Fruit fly (Drosophila melanogaster) whole organism, embryonic: ENCODE results near the gene Cpr64Ad.

Source experiments
- Atf-2 ChIP-seq: fragments of 200-800 bp; sonication (Bioruptor generic); optimal IDR thresholded peaks from 2 replicates; lab custom pipeline; 2016; ENCODE audit warnings: missing biosample characterization, missing genetic modification characterization
- CG10565 ChIP-seq: fragments of 200-800 bp; sonication (Bioruptor generic); optimal IDR thresholded peaks from 3 replicates; lab custom pipeline; 2016; ENCODE audit warnings: missing biosample characterization, mild to moderate bottlenecking, missing genetic modification characterization
- CG10654 ChIP-seq: fragments of 200-800 bp; sonication (Bioruptor generic); optimal IDR thresholded peaks from 2 replicates; lab custom pipeline; 2016; ENCODE audit warnings: missing biosample characterization, missing genetic modification characterization
- CG11398 ChIP-seq: fragments of 200-800 bp; sonication (Bioruptor generic); optimal IDR thresholded peaks from 2 replicates; lab custom pipeline; 2016; ENCODE audit warnings: missing biosample characterization, missing genetic modification characterization
- CG11696 ChIP-seq: fragments of 200-800 bp; sonication (Bioruptor generic); IDR thresholded peaks from 2 replicates; pipeline ENCODE4 v1.3.6; 2022; ENCODE audit warnings: missing biosample characterization, missing genetic modification characterization
- CG12391 ChIP-seq: fragments of 200-800 bp; sonication (Bioruptor generic); optimal IDR thresholded peaks from 3 replicates; lab custom pipeline; 2018; ENCODE audit warnings: missing biosample characterization, mild to moderate bottlenecking, missing genetic modification characterization, moderate library complexity
- CG14050 ChIP-seq: fragments of 200-800 bp; sonication (Bioruptor generic); IDR thresholded peaks from 3 replicates; pipeline ENCODE4 v1.3.6; 2022; ENCODE audit warnings: missing biosample characterization, missing genetic modification characterization
- CG14441 ChIP-seq: fragments of 200-800 bp; sonication (Bioruptor generic); IDR thresholded peaks from 2 replicates; pipeline ENCODE4 v1.3.6; 2022; ENCODE audit warnings: missing biosample characterization, missing genetic modification characterization
- CG15479 ChIP-seq: fragments of 200-800 bp; sonication (Bioruptor generic); optimal IDR thresholded peaks from 3 replicates; lab custom pipeline; 2019; ENCODE audit warnings: missing biosample characterization, mild to moderate bottlenecking, missing genetic modification characterization, moderate library complexity
- CG18599 ChIP-seq: fragments of 200-800 bp; sonication (Bioruptor generic); optimal IDR thresholded peaks from 3 replicates; lab custom pipeline; 2017; ENCODE audit warnings: missing biosample characterization, missing genetic modification characterization, mild to moderate bottlenecking, moderate library complexity, missing genetic modification reagents
- CG30431 ChIP-seq: fragments of 200-800 bp; sonication (Bioruptor generic); optimal IDR thresholded peaks from 2 replicates; lab custom pipeline; 2017; ENCODE audit warnings: missing biosample characterization, missing genetic modification characterization
- CG32532 ChIP-seq: fragments of 200-800 bp; sonication (Bioruptor generic); IDR thresholded peaks from 2 replicates; pipeline ENCODE4 v1.3.6; 2022; ENCODE audit warnings: missing biosample characterization, missing genetic modification characterization
- CG4404 ChIP-seq: fragments of 200-800 bp; sonication (Bioruptor generic); IDR thresholded peaks from 2 replicates; pipeline ENCODE4 v1.3.6; 2022; ENCODE audit warnings: missing biosample characterization, missing genetic modification characterization
- CG6813 ChIP-seq: fragments of 200-800 bp; sonication (Bioruptor generic); optimal IDR thresholded peaks from 2 replicates; lab custom pipeline; 2017; ENCODE audit warnings: missing biosample characterization, missing genetic modification characterization, mild to moderate bottlenecking, moderate library complexity, missing genetic modification reagents
- CG8765 ChIP-seq: fragments of 200-800 bp; sonication (Bioruptor generic); IDR thresholded peaks from 2 replicates; pipeline ENCODE4 v1.3.6; 2022; ENCODE audit warnings: missing biosample characterization, missing genetic modification characterization
- CG9817 ChIP-seq: fragments of 200-800 bp; sonication (Bioruptor generic); optimal IDR thresholded peaks from 2 replicates; lab custom pipeline; 2018; ENCODE audit warnings: missing biosample characterization, mild to moderate bottlenecking, missing genetic modification characterization, moderate library complexity
- CHES-1-like ChIP-seq: fragments of 200-800 bp; sonication (Bioruptor generic); optimal IDR thresholded peaks from 2 replicates; lab custom pipeline; 2016; ENCODE audit warnings: missing biosample characterization, missing genetic modification characterization
- D19A ChIP-seq: fragments of 200-800 bp; optimal IDR thresholded peaks from 3 replicates; lab custom pipeline; 2019; ENCODE audit warnings: missing biosample characterization, mild to moderate bottlenecking, missing genetic modification characterization, moderate library complexity
- Dek ChIP-seq: fragments of 200-800 bp; sonication (Bioruptor generic); optimal IDR thresholded peaks from 3 replicates; lab custom pipeline; 2019; ENCODE audit warnings: missing biosample characterization, mild to moderate bottlenecking, missing genetic modification characterization, moderate library complexity
- Dip2 ChIP-seq: fragments of 200-800 bp; sonication (Bioruptor generic); IDR thresholded peaks from 2 replicates; pipeline ENCODE4 v1.3.6; 2022; ENCODE audit warnings: missing biosample characterization, missing genetic modification characterization
- HLHmδ ChIP-seq: fragments of 200-800 bp; sonication (Bioruptor generic); optimal IDR thresholded peaks from 2 replicates; lab custom pipeline; 2018; ENCODE audit warnings: missing biosample characterization, mild to moderate bottlenecking, missing genetic modification characterization, moderate library complexity
- Hey ChIP-seq: fragments of 200-800 bp; sonication (Bioruptor generic); optimal IDR thresholded peaks from 3 replicates; lab custom pipeline; 2018; ENCODE audit warnings: missing biosample characterization, mild to moderate bottlenecking, missing genetic modification characterization
- Hr78 ChIP-seq, 2 experiments: fragments of 200-800 bp in 1 of 2; fragments of >200 bp in 1 of 2; sonication (Bioruptor generic) in 1 of 2; optimal IDR thresholded peaks; 2 replicates each; lab custom pipeline; 2017 to 2019; ENCODE audit warnings: missing biosample characterization in 2 of 2, missing genetic modification characterization in 2 of 2, mild to moderate bottlenecking in 1 of 2, moderate library complexity in 1 of 2
- NK7.1 ChIP-seq: fragments of 200-800 bp; sonication (Bioruptor generic); optimal IDR thresholded peaks from 3 replicates; lab custom pipeline; 2016; ENCODE audit warnings: missing biosample characterization, missing genetic modification characterization
- Rx ChIP-seq: fragments of 200-800 bp; sonication (Bioruptor generic); IDR thresholded peaks from 2 replicates; pipeline ENCODE4 v1.3.6; 2022; ENCODE audit warnings: missing biosample characterization, missing genetic modification characterization
- Trl ChIP-seq, 3 experiments: fragments of >200 bp in 2 of 3; fragments of 200-800 bp in 1 of 3; sonication (Bioruptor generic) in 1 of 3; optimal IDR thresholded peaks; 2 replicates in 1 of 3; 3 replicates in 2 of 3; lab custom pipeline; 2016 to 2017; ENCODE audit warnings: missing biosample characterization in 1 of 3, missing genetic modification characterization in 1 of 3
- Vsx1 ChIP-seq: fragments of 200-800 bp; sonication (Bioruptor generic); optimal IDR thresholded peaks from 2 replicates; lab custom pipeline; 2017; ENCODE audit warnings: missing biosample characterization, mild to moderate bottlenecking, missing genetic modification characterization, missing genetic modification reagents
- Xbp1 ChIP-seq: fragments of 200-800 bp; sonication (Bioruptor generic); optimal IDR thresholded peaks from 3 replicates; lab custom pipeline; 2016; ENCODE audit warnings: missing biosample characterization, mild to moderate bottlenecking, missing genetic modification characterization
- YL-1 ChIP-seq: fragments of 200-800 bp; sonication (Bioruptor generic); optimal IDR thresholded peaks from 3 replicates; lab custom pipeline; 2017; ENCODE audit warnings: missing biosample characterization, mild to moderate bottlenecking, missing genetic modification characterization
- br ChIP-seq: fragments of >200 bp; optimal IDR thresholded peaks from 2 replicates; lab custom pipeline; 2017
- chinmo ChIP-seq: fragments of 200-800 bp; sonication (Bioruptor generic); IDR thresholded peaks from 4 replicates; pipeline ENCODE4 v1.3.6; 2022; ENCODE audit warnings: missing biosample characterization, missing genetic modification characterization; ENCODE audit not compliant: partially characterized antibody
- cwo ChIP-seq: fragments of 200-800 bp; sonication (Bioruptor generic); optimal IDR thresholded peaks from 3 replicates; lab custom pipeline; 2017; ENCODE audit warnings: missing biosample characterization, missing genetic modification characterization, mild to moderate bottlenecking, moderate library complexity, missing genetic modification reagents
- danr ChIP-seq: fragments of 200-800 bp; sonication (Bioruptor generic); IDR thresholded peaks from 2 replicates; pipeline ENCODE4 v1.3.6; 2022; ENCODE audit warnings: missing biosample characterization, missing genetic modification characterization
- dmrt99B ChIP-seq: fragments of 200-800 bp; sonication (Bioruptor generic); optimal IDR thresholded peaks from 2 replicates; lab custom pipeline; 2018; ENCODE audit warnings: missing biosample characterization, mild to moderate bottlenecking, missing genetic modification characterization, moderate library complexity
- fd102C ChIP-seq: fragments of 200-800 bp; sonication (Bioruptor generic); optimal IDR thresholded peaks from 2 replicates; lab custom pipeline; 2018; ENCODE audit warnings: missing biosample characterization, mild to moderate bottlenecking, missing genetic modification characterization, moderate library complexity
- ftz-f1 ChIP-seq: fragments of 200-800 bp; sonication (Bioruptor generic); optimal IDR thresholded peaks from 2 replicates; lab custom pipeline; 2016; ENCODE audit warnings: missing biosample characterization, missing genetic modification characterization
- gce ChIP-seq: fragments of 200-800 bp; sonication (Bioruptor generic); IDR thresholded peaks from 3 replicates; pipeline ENCODE4 v1.3.6; 2022; ENCODE audit warnings: missing biosample characterization, missing genetic modification characterization
- gem ChIP-seq: fragments of 200-800 bp; sonication (Bioruptor generic); optimal IDR thresholded peaks from 2 replicates; lab custom pipeline; 2019; ENCODE audit warnings: missing biosample characterization, mild to moderate bottlenecking, missing genetic modification characterization, moderate library complexity
- grau ChIP-seq: fragments of 200-800 bp; optimal IDR thresholded peaks from 3 replicates; lab custom pipeline; 2019; ENCODE audit warnings: missing biosample characterization, mild to moderate bottlenecking, missing genetic modification characterization, moderate library complexity
- hkb ChIP-seq, 2 experiments: fragments of 200-800 bp in 1 of 2; fragments of >200 bp in 1 of 2; sonication (Bioruptor generic) in 1 of 2; IDR thresholded peaks in 1 of 2; optimal IDR thresholded peaks in 1 of 2; 2 replicates each; pipeline versions ENCODE4 v1.3.6 to Lab custom; 2017 to 2022; ENCODE audit warnings: missing biosample characterization in 1 of 2, missing genetic modification characterization in 1 of 2
- klu ChIP-seq: fragments of 200-800 bp; sonication (Bioruptor generic); IDR thresholded peaks from 2 replicates; pipeline ENCODE4 v1.3.6; 2022; ENCODE audit warnings: missing biosample characterization, missing genetic modification characterization
- maf-S ChIP-seq: fragments of 200-800 bp; sonication (Bioruptor generic); optimal IDR thresholded peaks from 2 replicates; lab custom pipeline; 2016; ENCODE audit warnings: missing biosample characterization, missing genetic modification characterization
- nerfin-1 ChIP-seq: fragments of 200-800 bp; sonication (Bioruptor generic); optimal IDR thresholded peaks from 3 replicates; lab custom pipeline; 2019; ENCODE audit warnings: missing biosample characterization, mild to moderate bottlenecking, missing genetic modification characterization, moderate library complexity
- onecut ChIP-seq: fragments of 200-800 bp; sonication (Bioruptor generic); IDR thresholded peaks from 2 replicates; pipeline ENCODE4 v1.3.6; 2022; ENCODE audit warnings: missing biosample characterization, missing genetic modification characterization
- peb ChIP-seq: fragments of 200-800 bp; sonication (Bioruptor generic); IDR thresholded peaks from 2 replicates; pipeline ENCODE4 v1.3.6; 2022; ENCODE audit warnings: missing biosample characterization, missing genetic modification characterization
- sc ChIP-seq, 3 experiments: fragments of >200 bp in 2 of 3; fragments of 200-800 bp in 1 of 3; sonication (Bioruptor generic) in 1 of 3; optimal IDR thresholded peaks; 2 replicates in 2 of 3; 3 replicates in 1 of 3; lab custom pipeline; 2017; ENCODE audit warnings: mild to moderate bottlenecking in 1 of 3, missing biosample characterization in 1 of 3, missing genetic modification characterization in 1 of 3, missing genetic modification reagents in 1 of 3
- sens-2 ChIP-seq: fragments of 200-800 bp; sonication (Bioruptor generic); IDR thresholded peaks from 2 replicates; pipeline ENCODE4 v1.3.6; 2022; ENCODE audit warnings: missing biosample characterization, missing genetic modification characterization
- toy ChIP-seq: fragments of 200-800 bp; sonication (Bioruptor generic); IDR thresholded peaks from 2 replicates; pipeline ENCODE4 v1.3.6; 2022; ENCODE audit warnings: missing biosample characterization, missing genetic modification characterization
- tx ChIP-seq: fragments of 200-800 bp; sonication (Bioruptor generic); optimal IDR thresholded peaks from 2 replicates; lab custom pipeline; 2016; ENCODE audit warnings: missing biosample characterization, missing genetic modification characterization
- zf30C ChIP-seq: fragments of 200-800 bp; sonication (Bioruptor generic); optimal IDR thresholded peaks from 3 replicates; lab custom pipeline; 2018; ENCODE audit warnings: missing biosample characterization, mild to moderate bottlenecking, missing genetic modification characterization

The Cpr64Ad gene

dm6 chr3L:4186659-4187058 lies 28.5 kb upstream of the Cpr64Ad start, which contains the start of gene VhaM9.7-c (continued):
- TF ChIP-seq CG4404 (no peak), CG10565 (GFP tag; lab: Kevin White, UChicago) (no peak), nerfin-1 (tag; lab: Kevin White, UChicago) (peak; percentile 37), sens-2 (GFP tag; lab: Robert Waterston, UW) (no peak), tx (GFP tag; lab: Kevin White, UChicago) (no peak), sc (optimal IDR thresholded peaks at IDR 0.05; lab: Kevin White, UChicago) (no peak), sc (GFP tag; optimal IDR thresholded peaks at IDR 0.05; lab: Kevin White, UChicago) (no peak), Hey (tag; lab: Kevin White, UChicago) (no peak), zf30C (GFP tag; lab: Kevin White, UChicago) (no peak), fd102C (no peak), Dip2 (GFP tag; lab: Robert Waterston, UW) (no peak), CG10654 (GFP tag; lab: Kevin White, UChicago) (no peak), onecut (GFP tag; lab: Robert Waterston, UW) (peak; percentile 54; the same call in 1 of the 2 replicates), CHES-1-like (GFP tag; lab: Kevin White, UChicago) (peak; percentile 53), CG14441 (GFP tag; lab: Robert Waterston, UW) (no peak), cwo (no peak), Dek (tag; lab: Kevin White, UChicago) (peak; percentile 0), chinmo (GFP tag; lab: Robert Waterston, UW) (no peak), Vsx1 (GFP tag; lab: Kevin White, UChicago) (no peak), CG14050 (no peak), dmrt99B (no peak), CG30431 (GFP tag; lab: Kevin White, UChicago) (no peak), CG18599 (GFP tag; lab: Kevin White, UChicago) (peak; percentile 28), gce (GFP tag; lab: Robert Waterston, UW) (no peak), Rx (GFP tag; lab: Robert Waterston, UW) (no peak), klu (GFP tag; lab: Robert Waterston, UW) (no peak), CG11696 (no peak), CG11398 (GFP tag; lab: Kevin White, UChicago) (no peak), CG15479 (no peak), YL-1 (GFP tag; lab: Kevin White, UChicago) (peak; percentile 53), Trl (optimal IDR thresholded peaks at IDR 0.05; lab: Kevin White, UChicago) (no peak), Trl (GFP tag; optimal IDR thresholded peaks at IDR 0.05; lab: Kevin White, UChicago) (peak; percentile 22), Hr78 (GFP tag; optimal IDR thresholded peaks at IDR 0.05; lab: Kevin White, UChicago) (no peak), D19A (tag; lab: Kevin White, UChicago) (no peak), danr (no peak), br (lab: Kevin White, UChicago) (no peak), CG6813 (GFP tag; lab: Kevin White, UChicago) (no peak), CG12391 (tag; lab: Kevin White, UChicago) (peak; percentile 16), toy (GFP tag; lab: Robert Waterston, UW) (no peak), HLHmδ (GFP tag; lab: Kevin White, UChicago) (no peak), NK7.1 (GFP tag; lab: Kevin White, UChicago) (no peak), Xbp1 (GFP tag; lab: Kevin White, UChicago) (peak; percentile 53), CG8765 (GFP tag; lab: Robert Waterston, UW) (no peak), gem (no peak), peb (GFP tag; lab: Robert Waterston, UW) (no peak), CG9817 (tag; lab: Kevin White, UChicago) (peak; percentile 13), maf-S (GFP tag; lab: Kevin White, UChicago) (peak; percentile 40), grau (tag; lab: Kevin White, UChicago) (peak; percentile 26), ftz-f1 (GFP tag; lab: Kevin White, UChicago) (no peak), Atf-2 (no peak), CG32532 (GFP tag; lab: Robert Waterston, UW) (no peak), hkb (optimal IDR thresholded peaks at IDR 0.05; lab: Kevin White, UChicago) (no peak), hkb (GFP tag; IDR thresholded peaks at IDR 0.05; lab: Robert Waterston, UW) (no peak)
